Fruit fly (Drosophila melanogaster): ENCODE results near the gene CG6865.

CG6865 gene

dm6 chr3L:18870027-18870426 is 6.6 kb downstream of the CG6865 start, which contains the start of gene Blos3 (continued):
- TF ChIP-seq CG8089 (GFP tag; optimal IDR thresholded peaks at IDR 0.05) (peak; percentile 30), CG3065 (GFP tag; optimal IDR thresholded peaks at IDR 0.05) (peak; percentile 2), CG4424 (GFP tag; optimal IDR thresholded peaks at IDR 0.05) (peak; percentile 29), CG12104 (GFP tag; optimal IDR thresholded peaks at IDR 0.05) (peak; percentile 12), YL-1 (GFP tag; optimal IDR thresholded peaks at IDR 0.05) (no peak), pho (GFP tag; optimal IDR thresholded peaks at IDR 0.05) (peak; percentile 57), CG4617 (GFP tag; optimal IDR thresholded peaks at IDR 0.05; ENCODE audit: borderline replicate concordance) (peak; percentile 46), sens (GFP tag) (peak; percentile 92), vvl (GFP tag; IDR thresholded peaks at IDR 0.05) (peak; percentile 41; the same call in 1 of the 2 replicates), Oli (tag; optimal IDR thresholded peaks at IDR 0.05) (peak; percentile 15), dysf (GFP tag; IDR thresholded peaks at IDR 0.05) (no peak), B-H2 (GFP tag; optimal IDR thresholded peaks at IDR 0.05) (no peak), CG8944 (GFP tag; optimal IDR thresholded peaks at IDR 0.05) (peak; percentile 29), CG10267 (tag; optimal IDR thresholded peaks at IDR 0.05) (peak; percentile 36)

dm6 chr3L:18872440-18872839 is 9.0 kb downstream of the CG6865 start, which contains the start of the genes Rad9 and Uggt:
TSS of gene Rad9 (minus strand) at chr3L:18872553.
TSS of gene Uggt (plus strand) at chr3L:18872747.
- TF ChIP-seq CG13287 (GFP tag; IDR thresholded peaks at IDR 0.05; ENCODE audit: partially characterized antibody), result peak; percentile 78
- peak in 1 of 3 experiments; percentile 41 for TF ChIP-seq lola (GFP tag; optimal IDR thresholded peaks at IDR 0.05)
- TF ChIP-seq CG2712 (tag; optimal IDR thresholded peaks at IDR 0.05), result peak; percentile 56
- no peak for TF ChIP-seq wor (GFP tag; IDR thresholded peaks at IDR 0.05)
- TF ChIP-seq Sry-β (GFP tag; optimal IDR thresholded peaks at IDR 0.05), result no peak
- TF ChIP-seq CG17829 (tag; optimal IDR thresholded peaks at IDR 0.05), result peak; percentile 53
- TF ChIP-seq nmo (GFP tag; optimal IDR thresholded peaks at IDR 0.05), result peak; percentile 50
- TF ChIP-seq Max (GFP tag; optimal IDR thresholded peaks at IDR 0.05), result peak; percentile 53
- peak; percentile 0 for TF ChIP-seq CG4424 (GFP tag; optimal IDR thresholded peaks at IDR 0.05)
- no peak for TF ChIP-seq CG7987 (GFP tag; optimal IDR thresholded peaks at IDR 0.05)
- TF ChIP-seq CG3065 (GFP tag; optimal IDR thresholded peaks at IDR 0.05), result no peak
- TF ChIP-seq CG30020 (tag; optimal IDR thresholded peaks at IDR 0.05), result peak; percentile 52
- TF ChIP-seq BtbVII (GFP tag; optimal IDR thresholded peaks at IDR 0.05), result no peak
- TF ChIP-seq CG6254 (GFP tag; optimal IDR thresholded peaks at IDR 0.05), result peak; percentile 7
- TF ChIP-seq pho (GFP tag; optimal IDR thresholded peaks at IDR 0.05), result no peak
- peak; percentile 75 for TF ChIP-seq CG2116 (GFP tag; optimal IDR thresholded peaks at IDR 0.05)
- TF ChIP-seq repo (GFP tag; optimal IDR thresholded peaks at IDR 0.05), result no peak
- TF ChIP-seq TFAM (GFP tag; optimal IDR thresholded peaks at IDR 0.05), result no peak
- no peak for TF ChIP-seq twi (tag; optimal IDR thresholded peaks at IDR 0.05)
- peak; percentile 12 for TF ChIP-seq CG12942 (GFP tag; optimal IDR thresholded peaks at IDR 0.05)
- no peak for TF ChIP-seq fd3F (GFP tag; optimal IDR thresholded peaks at IDR 0.05)
- TF ChIP-seq gro (GFP tag; optimal IDR thresholded peaks at IDR 0.05), result no peak
- peak; percentile 6 for TF ChIP-seq CG17359 (tag; optimal IDR thresholded peaks at IDR 0.05)
- no peak for TF ChIP-seq hb (GFP tag; IDR thresholded peaks at IDR 0.05; ENCODE audit: partially characterized antibody)
- no peak for TF ChIP-seq CG4360 (GFP tag; IDR thresholded peaks at IDR 0.05)
- peak; percentile 75 for TF ChIP-seq E2f2 (GFP tag; IDR thresholded peaks at IDR 0.05)
- no peak for TF ChIP-seq mam (GFP tag; optimal IDR thresholded peaks at IDR 0.05)
- TF ChIP-seq sug (tag; optimal IDR thresholded peaks at IDR 0.05), result no peak
- TF ChIP-seq cad (GFP tag; optimal IDR thresholded peaks at IDR 0.05), result no peak
- no peak for TF ChIP-seq crc (GFP tag; optimal IDR thresholded peaks at IDR 0.05)
- no peak for TF ChIP-seq sim (GFP tag; IDR thresholded peaks at IDR 0.05)
- TF ChIP-seq hkb (optimal IDR thresholded peaks at IDR 0.05), result no peak
- TF ChIP-seq hkb (GFP tag; IDR thresholded peaks at IDR 0.05), result 0 out of 2 replicates have a peak, but pooled peaks have one; percentile 14
- peak; percentile 20 for TF ChIP-seq pfk (GFP tag; optimal IDR thresholded peaks at IDR 0.05)
- no peak for TF ChIP-seq CG8478 (optimal IDR thresholded peaks at IDR 0.05)
- no peak for TF ChIP-seq cato (GFP tag; optimal IDR thresholded peaks at IDR 0.05; ENCODE audit: borderline replicate concordance)
- TF ChIP-seq phol (tag; optimal IDR thresholded peaks at IDR 0.05), result peak; percentile 54
- TF ChIP-seq sna (GFP tag; IDR thresholded peaks at IDR 0.05; ENCODE audit: partially characterized antibody), result peak; percentile 56; the same call in 1 of the 2 replicates
- TF ChIP-seq dmrt11E (tag; optimal IDR thresholded peaks at IDR 0.05), result peak; percentile 18
